Worm (Caenorhabditis elegans): ENCODE data around the gene C16C4.1.
"Not testable (repeated sequence)": the region's sequence is repeated elsewhere in the genome, so short reads cannot be mapped to it uniquely, and the experiment has no call there.

DNA sequence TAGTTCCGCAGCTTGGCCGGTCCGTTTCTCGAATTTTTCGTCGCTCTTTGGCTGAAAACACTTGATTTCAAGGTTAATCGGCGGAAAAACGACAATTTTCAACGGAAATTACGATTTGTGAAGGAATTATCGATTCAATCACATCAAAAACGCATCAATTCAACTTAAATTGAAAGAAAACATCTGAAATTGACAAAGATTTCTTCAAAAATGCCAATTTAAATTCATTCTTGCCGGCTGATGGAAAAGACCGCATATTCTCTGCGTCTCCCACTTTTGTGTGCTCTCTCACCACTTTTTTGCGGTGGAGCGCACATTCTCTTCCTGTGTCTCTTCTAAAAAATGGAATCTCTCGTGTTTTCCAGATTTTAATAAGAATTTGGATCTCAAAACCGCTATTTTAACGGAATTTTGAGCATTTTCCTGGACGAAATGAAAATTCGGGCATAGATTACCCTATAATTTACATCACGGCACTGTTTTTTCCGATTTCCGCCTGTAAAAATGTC, 32.7 kb upstream of the C16C4.1 start, which contains the start of gene C16C4.18:
- not testable (repeated sequence) for TF ChIP-seq egl-27 (tag; optimal IDR thresholded peaks at IDR 0.05); F13H6.1 (tag; optimal IDR thresholded peaks at IDR 0.05); sma-9 (GFP tag; optimal IDR thresholded peaks at IDR 0.05); sma-9 (tag; optimal IDR thresholded peaks at IDR 0.05); ceh-82 (tag; optimal IDR thresholded peaks at IDR 0.05)
